Fruit fly (Drosophila melanogaster): ENCODE results near the gene Edc3.

The Edc3 gene

dm6 chr3L:17532898-17533700 lies 3.4 kb upstream of the Edc3 start (continued):
- TF ChIP-seq CG32767 (GFP tag; IDR thresholded peaks at IDR 0.05) (peak; percentile 14; the same call in 1 of the 2 replicates), nerfin-2 (GFP tag; IDR thresholded peaks at IDR 0.05; ENCODE audit: partially characterized antibody) (no peak), CG17359 (tag; optimal IDR thresholded peaks at IDR 0.05) (peak; percentile 22), trh (GFP tag; optimal IDR thresholded peaks at IDR 0.05) (peak; percentile 48), CrebB (tag; optimal IDR thresholded peaks at IDR 0.05) (peak; percentile 69), CG8924 (tag; optimal IDR thresholded peaks at IDR 0.05) (peak; percentile 37), CG14014 (GFP tag; IDR thresholded peaks at IDR 0.05) (peak; percentile 48; the same call in 1 of the 2 replicates), pnt (GFP tag; optimal IDR thresholded peaks at IDR 0.05) (peak; percentile 4), MTF-1 (GFP tag; optimal IDR thresholded peaks at IDR 0.05; ENCODE audit: borderline replicate concordance) (peak; percentile 49), sisA (GFP tag; IDR thresholded peaks at IDR 0.05) (peak; percentile 30; the same call in 1 of the 2 replicates), Xrp1 (GFP tag; IDR thresholded peaks at IDR 0.05) (peak; percentile 28; the same call in 1 of the 2 replicates), H15 (GFP tag; IDR thresholded peaks at IDR 0.05) (0 out of 3 replicates have a peak, but pooled peaks have one; percentile 35), CG12744 (GFP tag; optimal IDR thresholded peaks at IDR 0.05) (no peak), CG10366 (GFP tag; IDR thresholded peaks at IDR 0.05) (peak; percentile 32; the same call in 1 of the 2 replicates), Blimp-1 (GFP tag; optimal IDR thresholded peaks at IDR 0.05) (peak; percentile 52), crp (GFP tag; optimal IDR thresholded peaks at IDR 0.05) (peak in 1 of 2 experiments; percentile 87), Dll (GFP tag; IDR thresholded peaks at IDR 0.05; ENCODE audit: partially characterized antibody) (0 out of 4 replicates have a peak, but pooled peaks have one; percentile 17), dpn (GFP tag; optimal IDR thresholded peaks at IDR 0.05) (peak; percentile 56 to 60), CG18476 (GFP tag; optimal IDR thresholded peaks at IDR 0.05) (no peak), gce (GFP tag; IDR thresholded peaks at IDR 0.05) (peak; percentile 44; the same call in 1 of the 3 replicates), CG2202 (tag; optimal IDR thresholded peaks at IDR 0.05) (no peak), pan (optimal IDR thresholded peaks at IDR 0.05) (no peak), pan (GFP tag; optimal IDR thresholded peaks at IDR 0.05 in 1 of 2, IDR thresholded peaks at IDR 0.05 in 1 of 2) (peak in 1 of 2 experiments; percentile 66), CG14710 (tag; optimal IDR thresholded peaks at IDR 0.05) (peak; percentile 43), run (tag; optimal IDR thresholded peaks at IDR 0.05) (no peak), dmrt11E (tag; optimal IDR thresholded peaks at IDR 0.05) (no peak), Ssrp (tag; optimal IDR thresholded peaks at IDR 0.05) (peak; percentile 5), Hr39 (optimal IDR thresholded peaks at IDR 0.05) (no peak), HLH3B (GFP tag; IDR thresholded peaks at IDR 0.05) (no peak), insv (GFP tag; optimal IDR thresholded peaks at IDR 0.05) (peak in 1 of 2 experiments; percentile 5), gcm (GFP tag; optimal IDR thresholded peaks at IDR 0.05) (no peak), aop (GFP tag; IDR thresholded peaks at IDR 0.05) (0 out of 2 replicates have a peak, but pooled peaks have one; percentile 52), Pdp1 (GFP tag; optimal IDR thresholded peaks at IDR 0.05) (peak; percentile 23 to 47), Oli (tag; optimal IDR thresholded peaks at IDR 0.05) (no peak), CG17612 (GFP tag; IDR thresholded peaks at IDR 0.05) (no peak), Awh (GFP tag; IDR thresholded peaks at IDR 0.05) (0 out of 2 replicates have a peak, but pooled peaks have one; percentile 35), lilli (GFP tag; optimal IDR thresholded peaks at IDR 0.05) (peak; percentile 58), psq (GFP tag; optimal IDR thresholded peaks at IDR 0.05) (peak; percentile 59), sc (optimal IDR thresholded peaks at IDR 0.05) (no peak), sc (GFP tag; optimal IDR thresholded peaks at IDR 0.05) (no peak), ap (GFP tag; IDR thresholded peaks at IDR 0.05) (no peak), zfh1 (GFP tag; IDR thresholded peaks at IDR 0.05) (peak; percentile 40; the same call in 2 of the 3 replicates), CG6175 (GFP tag; IDR thresholded peaks at IDR 0.05) (peak; percentile 26; the same call in 1 of the 3 replicates), ash1 (GFP tag; optimal IDR thresholded peaks at IDR 0.05) (peak; percentile 45), CG10209 (GFP tag; optimal IDR thresholded peaks at IDR 0.05) (peak; percentile 1), lola (GFP tag; optimal IDR thresholded peaks at IDR 0.05) (peak in 1 of 3 experiments; percentile 24), MBD-R2 (GFP tag; IDR thresholded peaks at IDR 0.05) (peak; percentile 20; the same call in 1 of the 2 replicates), CG3726 (GFP tag; IDR thresholded peaks at IDR 0.05) (no peak)
